Worm (Caenorhabditis elegans): ENCODE measurements around the gene ptd-2.

The ptd-2 gene

ce11 chrV:9243171-9243996 is 6.6 kb upstream of the ptd-2 start, which contains the start of gene glo-4:
TSS of gene glo-4 (minus strand) at chrV:9243221.
- TF ChIP-seq crh-2 (tag; optimal IDR thresholded peaks at IDR 0.05) = peak; percentile 87
- TF ChIP-seq sem-4 (tag; optimal IDR thresholded peaks at IDR 0.05) = peak; percentile 89
- TF ChIP-seq ztf-1 (GFP tag; conservative IDR thresholded peaks at IDR 0.05) = no peak
- peak; percentile 61 for TF ChIP-seq ztf-4 (tag; optimal IDR thresholded peaks at IDR 0.05)
- peak; percentile 72 for TF ChIP-seq nhr-21 (tag; optimal IDR thresholded peaks at IDR 0.05)
- peak; percentile 77 for TF ChIP-seq gmeb-1 (tag; optimal IDR thresholded peaks at IDR 0.05)
- TF ChIP-seq nhr-23 (tag; optimal IDR thresholded peaks at IDR 0.05) = no peak
- TF ChIP-seq F13H6.1 (tag; optimal IDR thresholded peaks at IDR 0.05) = peak; percentile 80
- peak; percentile 71 for TF ChIP-seq mab-5 (tag; optimal IDR thresholded peaks at IDR 0.05)
- no peak for TF ChIP-seq mbf-1 (tag; optimal IDR thresholded peaks at IDR 0.05)
- no peak for TF ChIP-seq nhr-12 (tag; optimal IDR thresholded peaks at IDR 0.05)
- no peak for TF ChIP-seq ZK546.5 (tag; optimal IDR thresholded peaks at IDR 0.05)
- no peak for TF ChIP-seq ceh-82 (tag; optimal IDR thresholded peaks at IDR 0.05)
- TF ChIP-seq lsy-2 (tag; optimal IDR thresholded peaks at IDR 0.05) = peak; percentile 72 to 91
- peak; percentile 90 for TF ChIP-seq unc-55 (GFP tag; optimal IDR thresholded peaks at IDR 0.05)
- no peak for TF ChIP-seq dmd-4 (tag; optimal IDR thresholded peaks at IDR 0.05)
- peak; percentile 52 for TF ChIP-seq egl-27 (tag; optimal IDR thresholded peaks at IDR 0.05)
- peak; percentile 91 for TF ChIP-seq sma-9 (GFP tag; optimal IDR thresholded peaks at IDR 0.05)
- no peak for TF ChIP-seq sma-9 (tag; optimal IDR thresholded peaks at IDR 0.05)
- no peak for TF ChIP-seq nhr-77 (tag; optimal IDR thresholded peaks at IDR 0.05)
- no peak for TF ChIP-seq lin-39 (tag; optimal IDR thresholded peaks at IDR 0.05)
- no peak for TF ChIP-seq unc-62 (GFP tag; optimal IDR thresholded peaks at IDR 0.05)
- no peak for TF ChIP-seq zag-1 (tag; optimal IDR thresholded peaks at IDR 0.05)
- TF ChIP-seq nhr-129 (tag; optimal IDR thresholded peaks at IDR 0.05) = peak; percentile 89
- no peak for TF ChIP-seq nhr-237 (tag; optimal IDR thresholded peaks at IDR 0.05)
- TF ChIP-seq nhr-10 (tag; optimal IDR thresholded peaks at IDR 0.05) = no peak
- TF ChIP-seq nhr-25 (tag; optimal IDR thresholded peaks at IDR 0.05) = no peak
- TF ChIP-seq blmp-1 (tag; optimal IDR thresholded peaks at IDR 0.05; ENCODE audit: insufficient read depth) = no peak
- peak; percentile 55 for TF ChIP-seq ama-1 (optimal IDR thresholded peaks at IDR 0.05)
- no peak for TF ChIP-seq skn-1 (tag; optimal IDR thresholded peaks at IDR 0.05)
- TF ChIP-seq ztf-11 (tag; optimal IDR thresholded peaks at IDR 0.05) = no peak
- no peak for TF ChIP-seq R02D3.7 (tag; optimal IDR thresholded peaks at IDR 0.05)
- no peak for TF ChIP-seq elt-1 (tag; optimal IDR thresholded peaks at IDR 0.05)
- TF ChIP-seq C34F6.9 (tag; optimal IDR thresholded peaks at IDR 0.05) = peak; percentile 91
- peak; percentile 46 for TF ChIP-seq snpc-4 (tag; optimal IDR thresholded peaks at IDR 0.05)
- no peak for TF ChIP-seq nhr-11 (tag; optimal IDR thresholded peaks at IDR 0.05)
- peak; percentile 81 for TF ChIP-seq lin-13 (GFP tag; optimal IDR thresholded peaks at IDR 0.05)
- TF ChIP-seq peb-1 (tag; optimal IDR thresholded peaks at IDR 0.05) = no peak
- TF ChIP-seq nhr-6 (tag; optimal IDR thresholded peaks at IDR 0.05) = peak; percentile 81
- no peak for TF ChIP-seq unc-39 (tag; optimal IDR thresholded peaks at IDR 0.05)
- TF ChIP-seq fos-1 (tag; optimal IDR thresholded peaks at IDR 0.05) = peak; percentile 70
- TF ChIP-seq alr-1 (tag; optimal IDR thresholded peaks at IDR 0.05) = no peak
- no peak for TF ChIP-seq Y55F3AM.14 (GFP tag; optimal IDR thresholded peaks at IDR 0.05)
- TF ChIP-seq mdl-1 (tag; optimal IDR thresholded peaks at IDR 0.05) = no peak
- TF ChIP-seq lin-11 (tag; optimal IDR thresholded peaks at IDR 0.05) = no peak
- no peak for TF ChIP-seq elt-3 (tag; optimal IDR thresholded peaks at IDR 0.05)
- TF ChIP-seq sma-3 (GFP tag; optimal IDR thresholded peaks at IDR 0.05) = peak; percentile 79

Measured in whole organism, L2 larva.